Worm (Caenorhabditis elegans) whole organism, early embryonic: ENCODE measurements around the gene K10D2.8.

Source experiments
- B0310.2 ChIP-seq: sonication (generic microtip); optimal IDR thresholded peaks from 2 replicates; lab custom pipeline; 2016; ENCODE audit warnings: mild to moderate bottlenecking, missing genetic modification characterization, missing compliant biosample characterization
- ama-1 ChIP-seq: fragments of 150-350 bp; optimal IDR thresholded peaks from 2 replicates; lab custom pipeline; 2014
- ceh-13 ChIP-seq: fragments of 200-800 bp; sonication (Bioruptor generic); optimal IDR thresholded peaks from 2 replicates; lab custom pipeline; 2018; ENCODE audit warnings: mild to moderate bottlenecking, missing genetic modification characterization, missing compliant biosample characterization
- ets-7 ChIP-seq: sonication (generic microtip); optimal IDR thresholded peaks from 2 replicates; lab custom pipeline; 2016; ENCODE audit warnings: missing genotype, missing genetic modification characterization, missing compliant biosample characterization
- flt-1 ChIP-seq: fragments of 200-800 bp; sonication (Bioruptor generic); IDR thresholded peaks from 2 replicates; pipeline ENCODE4 v1.3.6; 2022; ENCODE audit warnings: missing genetic modification characterization, missing compliant biosample characterization
- scrt-1 ChIP-seq: fragments of 200-800 bp; sonication (Bioruptor generic); IDR thresholded peaks from 2 replicates; pipeline ENCODE4 v1.3.6; 2022; ENCODE audit warnings: missing genetic modification characterization, missing compliant biosample characterization
- tra-4 ChIP-seq: sonication (generic microtip); optimal IDR thresholded peaks from 2 replicates; lab custom pipeline; 2017; ENCODE audit warnings: missing genetic modification characterization, missing compliant biosample characterization

- no peak for TF ChIP-seq ama-1 (lab: Kevin White, UChicago)
- no peak for TF ChIP-seq scrt-1 (GFP tag; lab: Robert Waterston, UW)
- no peak for TF ChIP-seq B0310.2 (tag; lab: Kevin White, UChicago)
- no peak for TF ChIP-seq flt-1 (GFP tag; lab: Robert Waterston, UW)
- TF ChIP-seq tra-4 (tag; lab: Kevin White, UChicago) = no peak
- TF ChIP-seq ets-7 (tag; lab: Kevin White, UChicago) = no peak
- no peak for TF ChIP-seq ceh-13 (GFP tag; lab: Kevin White, UChicago)
Observed at ce11 chrIII:5190671-5191174, 2.2 kb downstream of the K10D2.8 start, which contains the start of gene hira-1.
